Worm (Caenorhabditis elegans) whole organism, late embryonic: Measurements from ENCODE around the gene lron-3.

ENCODE experiments used
- C38D4.7 ChIP-seq: fragments of 200-800 bp; sonication (Bioruptor generic); optimal IDR thresholded peaks from 2 replicates; lab custom pipeline; 2018; ENCODE audit warnings: mild to moderate bottlenecking, missing genetic modification characterization, moderate library complexity, missing compliant biosample characterization
- ama-1 ChIP-seq: fragments of 150-350 bp; optimal IDR thresholded peaks from 2 replicates; lab custom pipeline; 2014
- ceh-14 ChIP-seq: sonication (generic microtip); optimal IDR thresholded peaks from 2 replicates; lab custom pipeline; 2016; ENCODE audit warnings: missing genotype, missing genetic modification characterization, missing compliant biosample characterization
- ceh-34 ChIP-seq: sonication (generic microtip); optimal IDR thresholded peaks from 2 replicates; lab custom pipeline; 2016; ENCODE audit warnings: mild to moderate bottlenecking, missing genetic modification characterization, missing compliant biosample characterization
- che-1 ChIP-seq: sonication (generic microtip); optimal IDR thresholded peaks from 2 replicates; lab custom pipeline; 2016; ENCODE audit warnings: mild to moderate bottlenecking, missing genetic modification characterization, missing compliant biosample characterization
- elt-2 ChIP-seq: sonication (generic microtip); optimal IDR thresholded peaks from 2 replicates; lab custom pipeline; 2016; ENCODE audit warnings: missing genetic modification reagents, missing genetic modification characterization, missing compliant biosample characterization
- hlh-15 ChIP-seq: sonication (generic microtip); optimal IDR thresholded peaks from 2 replicates; lab custom pipeline; 2016; ENCODE audit warnings: missing genetic modification characterization, missing compliant biosample characterization
- lin-11 ChIP-seq: fragments of 200-800 bp; sonication (Bioruptor generic); optimal IDR thresholded peaks from 2 replicates; lab custom pipeline; 2018; ENCODE audit warnings: mild to moderate bottlenecking, missing genetic modification characterization, missing compliant biosample characterization
- npax-4 ChIP-seq: sonication (generic microtip); optimal IDR thresholded peaks from 2 replicates; lab custom pipeline; 2016; ENCODE audit warnings: missing genetic modification characterization, missing compliant biosample characterization
- pat-9 ChIP-seq: fragments of 200-800 bp; sonication (Bioruptor generic); optimal IDR thresholded peaks from 2 replicates; lab custom pipeline; 2018; ENCODE audit warnings: mild to moderate bottlenecking, missing genetic modification characterization, moderate library complexity, missing compliant biosample characterization
- pha-4 ChIP-seq: fragments of 150-350 bp; optimal IDR thresholded peaks from 2 replicates; lab custom pipeline; 2018; ENCODE audit warnings: missing biosample characterization, missing genetic modification reagents, missing genetic modification characterization
- pqm-1 ChIP-seq: sonication (generic microtip); optimal IDR thresholded peaks from 2 replicates; lab custom pipeline; 2016; ENCODE audit warnings: missing genetic modification characterization, missing compliant biosample characterization
- sox-4 ChIP-seq: sonication (generic microtip); optimal IDR thresholded peaks from 2 replicates; lab custom pipeline; 2017; ENCODE audit warnings: mild to moderate bottlenecking, missing genetic modification characterization, inconsistent platforms, missing compliant biosample characterization
- unc-3 ChIP-seq, 2 experiments: fragments of 200-800 bp in 1 of 2; sonication (Bioruptor generic) in 1 of 2; sonication (generic microtip) in 1 of 2; conservative IDR thresholded peaks in 1 of 2; optimal IDR thresholded peaks in 1 of 2; 2 replicates each; pipeline versions ENCODE4 v1.3.6 to Lab custom; 2016 to 2022; ENCODE audit warnings: missing compliant biosample characterization in 2 of 2, missing genetic modification characterization in 2 of 2, missing genetic modification reagents in 1 of 2

- TF ChIP-seq hlh-15 (tag; lab: Kevin White, UChicago) (no peak), lin-11 (no peak), unc-3 (GFP tag; conservative IDR thresholded peaks at IDR 0.05; lab: Robert Waterston, UW) (no peak), unc-3 (tag; optimal IDR thresholded peaks at IDR 0.05; lab: Kevin White, UChicago) (no peak), ceh-34 (no peak), elt-2 (no peak), C38D4.7 (no peak), ama-1 (lab: Kevin White, UChicago) (no peak), che-1 (tag; lab: Kevin White, UChicago) (no peak), pha-4 (no peak), sox-4 (no peak), pqm-1 (tag; lab: Kevin White, UChicago) (no peak), npax-4 (tag; lab: Kevin White, UChicago) (no peak), pat-9 (tag; lab: Kevin White, UChicago) (no peak), ceh-14 (tag; lab: Kevin White, UChicago) (no peak)
Observed at ce11 chrX:15593366-15593765, 35.6 kb upstream of the lron-3 start.
